Fruit fly (Drosophila melanogaster) whole organism, adult: ENCODE results near the gene CG34039.

Experiments used
- CG12768 ChIP-seq: fragments of 200-800 bp; sonication (Bioruptor generic); optimal IDR thresholded peaks from 2 replicates; lab custom pipeline; 2017; ENCODE audit warnings: missing biosample characterization, missing genetic modification characterization, mild to moderate bottlenecking, moderate library complexity, missing genetic modification reagents
- CG1620 ChIP-seq: fragments of 200-800 bp; sonication (Bioruptor generic); optimal IDR thresholded peaks from 2 replicates; lab custom pipeline; 2016; ENCODE audit warnings: missing biosample characterization, missing genetic modification characterization
- CG33017 ChIP-seq: fragments of 200-800 bp; sonication (Bioruptor generic); optimal IDR thresholded peaks from 2 replicates; lab custom pipeline; 2018; ENCODE audit warnings: missing biosample characterization, mild to moderate bottlenecking, missing genetic modification characterization, moderate library complexity
- CG5204 ChIP-seq: fragments of 200-800 bp; sonication (Bioruptor generic); optimal IDR thresholded peaks from 2 replicates; lab custom pipeline; 2016; ENCODE audit warnings: missing biosample characterization, missing genetic modification characterization
- CG7045 ChIP-seq: fragments of 200-800 bp; sonication (Bioruptor generic); optimal IDR thresholded peaks from 2 replicates; lab custom pipeline; 2017; ENCODE audit warnings: missing biosample characterization, mild to moderate bottlenecking, missing genetic modification characterization
- CG7101 ChIP-seq: fragments of 200-800 bp; sonication (Bioruptor generic); optimal IDR thresholded peaks from 2 replicates; lab custom pipeline; 2018; ENCODE audit warnings: missing biosample characterization, mild to moderate bottlenecking, missing genetic modification characterization, moderate library complexity
- Crg-1 ChIP-seq: fragments of 200-800 bp; sonication (Bioruptor generic); optimal IDR thresholded peaks from 2 replicates; lab custom pipeline; 2016; ENCODE audit warnings: missing biosample characterization, missing genetic modification characterization
- Hr96 ChIP-seq: fragments of 200-800 bp; sonication (Bioruptor generic); optimal IDR thresholded peaks from 2 replicates; lab custom pipeline; 2016; ENCODE audit warnings: missing biosample characterization, missing genetic modification characterization
- bab1 ChIP-seq: fragments of 200-800 bp; sonication (Bioruptor generic); optimal IDR thresholded peaks from 3 replicates; lab custom pipeline; 2019; ENCODE audit warnings: missing biosample characterization, mild to moderate bottlenecking, missing genetic modification characterization, moderate library complexity
- cic ChIP-seq: fragments of 200-800 bp; sonication (Bioruptor generic); optimal IDR thresholded peaks from 2 replicates; lab custom pipeline; 2017; ENCODE audit warnings: missing biosample characterization, mild to moderate bottlenecking, missing genetic modification characterization, moderate library complexity
- pad ChIP-seq: fragments of 200-800 bp; sonication (Bioruptor generic); optimal IDR thresholded peaks from 3 replicates; lab custom pipeline; 2017; ENCODE audit warnings: missing biosample characterization, missing genetic modification characterization, mild to moderate bottlenecking, moderate library complexity, missing genetic modification reagents

DNA sequence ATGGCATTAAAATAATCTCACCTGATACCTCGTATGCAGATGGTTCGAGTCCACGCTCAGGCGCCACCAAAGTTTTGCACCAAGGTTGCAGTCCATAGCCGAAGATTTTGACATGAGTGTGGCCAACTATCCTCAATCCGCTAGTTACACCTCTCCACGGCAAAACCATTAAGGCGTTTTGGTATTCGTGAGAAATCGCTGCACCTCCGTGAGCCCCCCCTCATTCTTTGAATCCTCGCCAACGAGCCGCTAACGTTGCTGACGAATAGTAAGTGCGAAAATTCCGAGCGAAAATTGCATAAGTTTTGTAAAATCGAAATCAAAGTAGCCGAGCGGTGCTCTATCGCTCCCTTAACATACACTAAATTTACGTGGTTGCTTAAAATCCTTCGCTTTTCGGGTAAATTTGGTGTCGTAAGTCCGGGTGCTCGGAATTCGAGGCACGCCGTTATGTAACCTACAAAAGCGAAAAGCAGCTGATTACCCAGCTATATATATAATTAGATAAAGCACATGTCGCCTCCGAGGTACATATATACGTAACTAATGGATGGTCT is 22.3 kb upstream of the CG34039 start, which contains the start of gene Mpcp2:
- TF ChIP-seq Crg-1, result no peak
- TF ChIP-seq cic, result peak; percentile 62
- no peak for TF ChIP-seq Hr96 (GFP tag; lab: Kevin White, UChicago)
- TF ChIP-seq CG33017 (tag; lab: Kevin White, UChicago), result peak; percentile 37
- TF ChIP-seq CG1620, result peak; percentile 1
- TF ChIP-seq CG12768 (GFP tag; lab: Kevin White, UChicago), result peak; percentile 33
- TF ChIP-seq CG7045 (GFP tag; lab: Kevin White, UChicago), result no peak
- peak; percentile 77 for TF ChIP-seq bab1 (GFP tag; lab: Kevin White, UChicago)
- TF ChIP-seq CG7101 (tag; lab: Kevin White, UChicago), result peak; percentile 52
- peak; percentile 46 for TF ChIP-seq pad
- no peak for TF ChIP-seq CG5204 (GFP tag; lab: Kevin White, UChicago)
